Worm (Caenorhabditis elegans): Measurements from ENCODE around the gene mrp-4.

The mrp-4 gene

ce11 chrX:9899426-9900131 lies 15.5 kb downstream of the mrp-4 start, which contains the start of gene phf-34 (continued):
- TF ChIP-seq alr-1 (tag; optimal IDR thresholded peaks at IDR 0.05; ENCODE audit: borderline replicate concordance) (no peak), lir-3 (tag; optimal IDR thresholded peaks at IDR 0.05; ENCODE audit: poor library complexity) (no peak), ceh-88 (GFP tag; IDR thresholded peaks at IDR 0.05) (no peak), dsc-1 (tag; optimal IDR thresholded peaks at IDR 0.05) (peak; percentile 9), ceh-90 (tag; optimal IDR thresholded peaks at IDR 0.05) (no peak), mab-9 (GFP tag; IDR thresholded peaks at IDR 0.05) (no peak), xbp-1 (tag; optimal IDR thresholded peaks at IDR 0.05) (peak; percentile 26), efl-3 (GFP tag; optimal IDR thresholded peaks at IDR 0.05) (no peak), hlh-17 (GFP tag; optimal IDR thresholded peaks at IDR 0.05; ENCODE audit: borderline replicate concordance) (no peak), zip-4 (GFP tag; optimal IDR thresholded peaks at IDR 0.05) (no peak), swsn-7 (tag; optimal IDR thresholded peaks at IDR 0.05) (peak; percentile 54)

DNA sequence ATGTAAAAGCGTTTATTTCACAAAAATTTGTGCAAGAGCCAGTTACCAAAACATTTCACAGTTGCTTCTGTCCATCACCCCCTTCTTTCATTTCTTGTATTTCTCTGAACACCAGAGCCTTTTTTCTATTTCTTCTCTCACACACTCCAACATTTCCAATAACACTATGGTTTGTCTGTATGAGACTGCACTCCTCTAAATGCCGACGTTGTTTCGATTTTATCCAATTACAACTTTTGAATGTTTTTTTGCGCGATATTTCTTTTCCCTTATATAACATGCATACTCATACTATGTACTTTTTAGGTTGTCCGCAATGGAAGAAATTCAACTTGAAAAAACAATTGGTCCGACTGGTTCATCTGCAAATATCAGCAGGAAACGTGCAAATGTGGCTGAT lies 21.8 kb downstream of the mrp-4 start, which contains the start of gene F21G4.5:
TSS of gene F21G4.5 (plus strand) at position 301 of the 400 bp plus-strand sequence.
- TF ChIP-seq aha-1 (tag; optimal IDR thresholded peaks at IDR 0.05): no peak
- no peak for TF ChIP-seq ceh-88 (GFP tag; IDR thresholded peaks at IDR 0.05)
- TF ChIP-seq zag-1 (tag; optimal IDR thresholded peaks at IDR 0.05): no peak
- no peak for TF ChIP-seq ces-1 (GFP tag; optimal IDR thresholded peaks at IDR 0.05)
- no peak for TF ChIP-seq fos-1 (tag; optimal IDR thresholded peaks at IDR 0.05)
- TF ChIP-seq C34B4.2 (tag; optimal IDR thresholded peaks at IDR 0.05): no peak

- TF ChIP-seq nhr-47 (tag; optimal IDR thresholded peaks at IDR 0.05) (no peak), rnt-1 (tag; optimal IDR thresholded peaks at IDR 0.05) (peak; percentile 56)
Observed at ce11 chrX:9917362-9917761, 33.3 kb downstream of the mrp-4 start, which contains the start of gene F21G4.6. F21G4.6 (minus strand) TSS chrX:9917448.

DNA sequence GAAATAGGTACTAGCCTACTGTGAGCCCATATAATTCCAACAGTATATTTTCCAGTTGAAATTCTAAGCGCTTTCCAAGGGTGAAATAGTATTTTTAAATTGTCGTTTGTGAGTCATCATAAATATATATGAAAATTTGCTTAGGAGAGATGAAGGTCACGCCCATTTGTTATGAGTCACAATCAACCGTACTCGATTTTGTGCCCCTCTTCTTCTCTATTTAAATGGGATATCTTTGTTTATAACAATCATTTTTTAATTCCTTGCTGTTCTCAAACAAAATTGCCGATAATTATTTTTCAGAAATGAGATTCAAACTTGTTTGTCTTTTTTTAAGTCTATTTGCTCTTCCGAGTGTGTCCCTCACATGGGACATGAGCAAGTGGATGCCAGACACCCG lies 34.9 kb downstream of the mrp-4 start, which contains the start of gene folr-1:
TSS of gene folr-1 (plus strand) at position 301 of the 400 bp plus-strand sequence.
- TF ChIP-seq zip-4 (GFP tag; optimal IDR thresholded peaks at IDR 0.05): no peak
- TF ChIP-seq grh-1 (GFP tag; IDR thresholded peaks at IDR 0.05): no peak
- TF ChIP-seq ceh-88 (GFP tag; IDR thresholded peaks at IDR 0.05): no peak
- TF ChIP-seq tlp-1 (tag; optimal IDR thresholded peaks at IDR 0.05): no peak
- no peak for TF ChIP-seq snu-23 (GFP tag; optimal IDR thresholded peaks at IDR 0.05)
- no peak for TF ChIP-seq sup-37 (GFP tag; optimal IDR thresholded peaks at IDR 0.05)
- no peak for TF ChIP-seq efl-3 (GFP tag; optimal IDR thresholded peaks at IDR 0.05)
- TF ChIP-seq hlh-17 (GFP tag; optimal IDR thresholded peaks at IDR 0.05; ENCODE audit: borderline replicate concordance): no peak
- TF ChIP-seq F16B12.6 (tag; optimal IDR thresholded peaks at IDR 0.05): no peak
- TF ChIP-seq ceh-63 (GFP tag; optimal IDR thresholded peaks at IDR 0.05): no peak
- no peak for TF ChIP-seq nhr-84 (tag; optimal IDR thresholded peaks at IDR 0.05)
- no peak for TF ChIP-seq nhr-77 (tag; optimal IDR thresholded peaks at IDR 0.05)
- no peak for TF ChIP-seq lin-13 (GFP tag; optimal IDR thresholded peaks at IDR 0.05)
- TF ChIP-seq unc-62 (GFP tag; optimal IDR thresholded peaks at IDR 0.05): no peak
- TF ChIP-seq Y116A8C.19 (tag; optimal IDR thresholded peaks at IDR 0.05; ENCODE audit: borderline replicate concordance): no peak
- TF ChIP-seq vab-15 (tag; optimal IDR thresholded peaks at IDR 0.05): no peak

- no peak for TF ChIP-seq lin-14 (GFP tag; optimal IDR thresholded peaks at IDR 0.05)
- no peak for TF ChIP-seq efl-1 (optimal IDR thresholded peaks at IDR 0.05)
- peak in 1 of 2 experiments; percentile 3 for TF ChIP-seq efl-1 (GFP tag; optimal IDR thresholded peaks at IDR 0.05 in 1 of 2)
- no peak for TF ChIP-seq ets-5 (GFP tag; IDR thresholded peaks at IDR 0.05)
Observed at ce11 chrX:9921257-9921656, 37.2 kb downstream of the mrp-4 start, which contains the start of gene C17G1.2. C17G1.2 (plus strand) TSS chrX:9921557.
